Worm (Caenorhabditis elegans) whole organism, early embryonic: ENCODE results near the gene F57G9.7.
A peak's percentile ranks its signal among the peaks of the same experiment; 100 is the strongest.

ENCODE experiments used
- B0310.2 ChIP-seq: sonication (generic microtip); optimal IDR thresholded peaks from 2 replicates; lab custom pipeline; 2016; ENCODE audit warnings: mild to moderate bottlenecking, missing genetic modification characterization, missing compliant biosample characterization
- F13C5.2 ChIP-seq: sonication (generic microtip); optimal IDR thresholded peaks from 2 replicates; lab custom pipeline; 2017; ENCODE audit warnings: mild to moderate bottlenecking, missing genetic modification characterization, inconsistent platforms, missing compliant biosample characterization
- aly-1 ChIP-seq: sonication (generic microtip); optimal IDR thresholded peaks from 2 replicates; lab custom pipeline; 2016; ENCODE audit warnings: missing genetic modification characterization, missing compliant biosample characterization
- ama-1 ChIP-seq: fragments of 150-350 bp; optimal IDR thresholded peaks from 2 replicates; lab custom pipeline; 2014
- ceh-13 ChIP-seq: fragments of 200-800 bp; sonication (Bioruptor generic); optimal IDR thresholded peaks from 2 replicates; lab custom pipeline; 2018; ENCODE audit warnings: mild to moderate bottlenecking, missing genetic modification characterization, missing compliant biosample characterization
- ceh-36 ChIP-seq: sonication (generic microtip); optimal IDR thresholded peaks from 2 replicates; lab custom pipeline; 2016; ENCODE audit warnings: missing genetic modification characterization, inconsistent platforms, missing compliant biosample characterization
- ets-7 ChIP-seq: sonication (generic microtip); optimal IDR thresholded peaks from 2 replicates; lab custom pipeline; 2016; ENCODE audit warnings: missing genotype, missing genetic modification characterization, missing compliant biosample characterization
- flt-1 ChIP-seq: fragments of 200-800 bp; sonication (Bioruptor generic); IDR thresholded peaks from 2 replicates; pipeline ENCODE4 v1.3.6; 2022; ENCODE audit warnings: missing genetic modification characterization, missing compliant biosample characterization
- hmbx-1 ChIP-seq: sonication (generic microtip); optimal IDR thresholded peaks from 2 replicates; lab custom pipeline; 2016; ENCODE audit warnings: mild to moderate bottlenecking, missing genetic modification characterization, missing compliant biosample characterization
- hmg-4 ChIP-seq: fragments of 200-800 bp; sonication (Bioruptor generic); optimal IDR thresholded peaks from 2 replicates; lab custom pipeline; 2018; ENCODE audit warnings: mild to moderate bottlenecking, missing genetic modification characterization, missing compliant biosample characterization
- hnd-1 ChIP-seq: sonication (generic microtip); optimal IDR thresholded peaks from 2 replicates; lab custom pipeline; 2016; ENCODE audit warnings: missing genetic modification characterization, missing compliant biosample characterization
- pes-1 ChIP-seq: fragments of 200-800 bp; sonication (Bioruptor generic); IDR thresholded peaks from 2 replicates; pipeline ENCODE4 v1.3.6; 2022; ENCODE audit warnings: missing genetic modification reagents, missing genetic modification characterization, missing compliant biosample characterization
- scrt-1 ChIP-seq: fragments of 200-800 bp; sonication (Bioruptor generic); IDR thresholded peaks from 2 replicates; pipeline ENCODE4 v1.3.6; 2022; ENCODE audit warnings: missing genetic modification characterization, missing compliant biosample characterization
- sea-1 ChIP-seq: fragments of 200-800 bp; sonication (Bioruptor generic); conservative IDR thresholded peaks from 2 replicates; pipeline ENCODE4 v1.3.6; 2022; ENCODE audit warnings: missing genetic modification characterization, missing compliant biosample characterization
- tbx-11 ChIP-seq: fragments of 200-800 bp; sonication (Bioruptor generic); IDR thresholded peaks from 2 replicates; pipeline ENCODE4 v1.3.6; 2022; ENCODE audit warnings: missing genetic modification characterization, missing compliant biosample characterization
- tbx-37 ChIP-seq: fragments of 200-800 bp; sonication (Bioruptor generic); conservative IDR thresholded peaks from 2 replicates; pipeline ENCODE4 v1.3.6; 2022; ENCODE audit warnings: missing genetic modification reagents, missing genetic modification characterization, missing compliant biosample characterization
- tra-4 ChIP-seq: sonication (generic microtip); optimal IDR thresholded peaks from 2 replicates; lab custom pipeline; 2017; ENCODE audit warnings: missing genetic modification characterization, missing compliant biosample characterization

Gene F57G9.7

ce11 chrII:12373921-12374320 lies 23.6 kb downstream of the F57G9.7 start:
- no peak for TF ChIP-seq tbx-37 (GFP tag; lab: Robert Waterston, UW)
- no peak for TF ChIP-seq sea-1
- TF ChIP-seq ceh-13 (GFP tag; lab: Kevin White, UChicago): no peak
- TF ChIP-seq ets-7: no peak
- no peak for TF ChIP-seq hmg-4 (GFP tag; lab: Kevin White, UChicago)
- TF ChIP-seq ceh-36 (tag; lab: Kevin White, UChicago): no peak
- no peak for TF ChIP-seq hnd-1 (tag; lab: Kevin White, UChicago)
- TF ChIP-seq tbx-11 (GFP tag; lab: Robert Waterston, UW): no peak
- no peak for TF ChIP-seq aly-1
- no peak for TF ChIP-seq tra-4 (tag; lab: Kevin White, UChicago)
- no peak for TF ChIP-seq B0310.2 (tag; lab: Kevin White, UChicago)
- no peak for TF ChIP-seq F13C5.2 (tag; lab: Kevin White, UChicago)
- no peak for TF ChIP-seq scrt-1
- TF ChIP-seq pes-1 (GFP tag; lab: Robert Waterston, UW): no peak
- no peak for TF ChIP-seq ama-1 (lab: Kevin White, UChicago)

- no peak for TF ChIP-seq aly-1
- no peak for TF ChIP-seq pes-1 (GFP tag; lab: Robert Waterston, UW)
These were observed 28.4 kb downstream of the F57G9.7 start for ce11 chrII:12369202-12369601.

- no peak for TF ChIP-seq tbx-11 (GFP tag; lab: Robert Waterston, UW)
- peak; percentile 73 for TF ChIP-seq pes-1 (GFP tag; lab: Robert Waterston, UW)
- TF ChIP-seq flt-1: 0 out of 2 replicates have a peak, but pooled peaks have one; percentile 31
These were observed 35.3 kb downstream of the F57G9.7 start for ce11 chrII:12362262-12362661.

- TF ChIP-seq B0310.2 (tag; lab: Kevin White, UChicago) (no peak), hmg-4 (GFP tag; lab: Kevin White, UChicago) (no peak), hnd-1 (tag; lab: Kevin White, UChicago) (no peak), hmbx-1 (tag; lab: Kevin White, UChicago) (no peak), ceh-36 (tag; lab: Kevin White, UChicago) (no peak), tra-4 (tag; lab: Kevin White, UChicago) (no peak), pes-1 (GFP tag; lab: Robert Waterston, UW) (no peak), aly-1 (no peak), scrt-1 (no peak), tbx-37 (GFP tag; lab: Robert Waterston, UW) (no peak), flt-1 (no peak), tbx-11 (GFP tag; lab: Robert Waterston, UW) (no peak), ets-7 (no peak), ceh-13 (GFP tag; lab: Kevin White, UChicago) (no peak)
These were observed 43.7 kb downstream of the F57G9.7 start for ce11 chrII:12353816-12354215.

ce11 chrII:12353104-12353503 lies 44.5 kb downstream of the F57G9.7 start:
- no peak for TF ChIP-seq pes-1 (GFP tag; lab: Robert Waterston, UW)
- no peak for TF ChIP-seq ets-7
- TF ChIP-seq ceh-36 (tag; lab: Kevin White, UChicago): no peak
- TF ChIP-seq hnd-1 (tag; lab: Kevin White, UChicago): no peak
- no peak for TF ChIP-seq flt-1
- no peak for TF ChIP-seq ama-1 (lab: Kevin White, UChicago)
- TF ChIP-seq scrt-1: no peak
- no peak for TF ChIP-seq aly-1
- no peak for TF ChIP-seq B0310.2 (tag; lab: Kevin White, UChicago)
- no peak for TF ChIP-seq sea-1
- no peak for TF ChIP-seq tbx-11 (GFP tag; lab: Robert Waterston, UW)
- no peak for TF ChIP-seq tbx-37 (GFP tag; lab: Robert Waterston, UW)
- no peak for TF ChIP-seq ceh-13 (GFP tag; lab: Kevin White, UChicago)
- TF ChIP-seq F13C5.2 (tag; lab: Kevin White, UChicago): no peak
- TF ChIP-seq hmg-4 (GFP tag; lab: Kevin White, UChicago): no peak
- no peak for TF ChIP-seq hmbx-1 (tag; lab: Kevin White, UChicago)

DNA sequence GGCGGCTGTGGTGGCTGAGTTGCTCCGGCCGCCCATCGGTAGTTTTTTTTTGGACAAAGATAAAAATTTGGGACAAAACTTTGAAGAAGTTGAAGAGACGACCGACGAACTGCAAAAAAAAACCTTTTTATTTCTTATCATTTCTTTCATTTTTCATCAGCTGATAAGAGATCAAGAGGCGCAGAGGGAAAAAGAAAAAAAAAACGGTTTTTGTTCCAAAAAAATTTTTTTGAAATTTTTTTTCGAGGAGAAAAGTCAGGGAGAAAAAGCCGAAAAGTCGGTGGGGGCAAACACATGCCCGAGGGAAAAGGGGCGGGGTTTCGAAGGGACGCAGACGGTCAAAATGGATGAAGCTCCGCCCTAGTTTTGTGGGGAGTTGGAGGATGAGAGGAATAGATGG lies 45.4 kb downstream of the F57G9.7 start, which contains the start of gene ras-1:
TSS of gene ras-1 (minus strand) at position 129 of the 400 bp plus-strand sequence.
- TF ChIP-seq hmbx-1 (tag; lab: Kevin White, UChicago) (no peak), ceh-13 (GFP tag; lab: Kevin White, UChicago) (no peak), ceh-36 (tag; lab: Kevin White, UChicago) (no peak), tra-4 (tag; lab: Kevin White, UChicago) (no peak), pes-1 (GFP tag; lab: Robert Waterston, UW) (no peak), tbx-11 (GFP tag; lab: Robert Waterston, UW) (no peak), hmg-4 (GFP tag; lab: Kevin White, UChicago) (no peak), sea-1 (no peak), scrt-1 (no peak), hnd-1 (tag; lab: Kevin White, UChicago) (no peak), aly-1 (no peak), tbx-37 (GFP tag; lab: Robert Waterston, UW) (no peak), flt-1 (no peak), B0310.2 (tag; lab: Kevin White, UChicago) (no peak), ets-7 (no peak), F13C5.2 (tag; lab: Kevin White, UChicago) (no peak)

DNA sequence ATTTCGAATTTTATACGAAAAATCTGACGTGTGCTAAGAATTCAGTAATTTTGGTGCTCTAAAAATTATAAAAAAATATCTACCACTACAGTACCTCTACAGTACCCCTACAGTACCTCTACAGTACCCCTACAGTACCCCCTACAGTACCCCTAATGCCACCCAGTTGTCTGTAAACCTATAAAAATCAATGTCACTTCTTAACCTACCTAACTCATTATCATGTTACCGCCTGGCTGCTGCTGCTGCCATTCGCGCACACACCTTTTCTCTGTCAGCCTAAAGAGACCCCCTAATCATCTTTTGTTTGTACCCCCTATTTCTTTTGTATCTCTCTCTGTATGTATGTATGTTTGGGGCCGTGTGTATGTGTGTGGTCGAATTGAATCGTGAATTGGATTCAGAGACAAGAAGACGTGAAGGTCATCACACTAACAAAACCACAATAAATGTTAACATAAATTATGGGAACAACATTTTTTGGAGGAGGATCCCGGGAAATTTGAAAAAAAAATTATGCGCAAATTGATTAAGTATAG lies 46.8 kb downstream of the F57G9.7 start:
- no peak for TF ChIP-seq flt-1
- no peak for TF ChIP-seq hmbx-1 (tag; lab: Kevin White, UChicago)
- no peak for TF ChIP-seq tra-4 (tag; lab: Kevin White, UChicago)
- no peak for TF ChIP-seq ceh-13 (GFP tag; lab: Kevin White, UChicago)

DNA sequence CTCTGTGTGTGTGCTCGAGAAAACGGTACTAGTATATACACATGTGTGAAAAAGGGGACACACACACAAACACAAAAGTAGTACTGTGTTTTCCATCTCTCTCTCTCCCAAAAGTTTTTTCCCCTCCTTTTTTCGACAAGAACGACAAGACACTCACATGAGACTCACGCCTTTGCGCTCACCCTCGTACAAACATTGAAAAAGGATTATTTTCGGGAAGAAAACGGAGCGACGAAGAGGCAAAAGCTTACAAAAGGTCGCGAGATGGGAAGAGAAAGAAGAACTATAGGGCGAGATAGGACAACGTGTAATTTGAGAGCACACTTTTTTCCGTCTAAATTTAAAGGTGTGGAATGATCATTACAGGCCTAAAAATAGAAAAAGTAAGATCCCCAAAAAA lies 47.7 kb downstream of the F57G9.7 start:
- no peak for TF ChIP-seq B0310.2 (tag; lab: Kevin White, UChicago)
- TF ChIP-seq ceh-36 (tag; lab: Kevin White, UChicago): no peak
- no peak for TF ChIP-seq pes-1 (GFP tag; lab: Robert Waterston, UW)
- no peak for TF ChIP-seq ets-7
- no peak for TF ChIP-seq tra-4 (tag; lab: Kevin White, UChicago)
- no peak for TF ChIP-seq ama-1 (lab: Kevin White, UChicago)
- no peak for TF ChIP-seq hmg-4 (GFP tag; lab: Kevin White, UChicago)
- no peak for TF ChIP-seq sea-1
- TF ChIP-seq scrt-1: no peak
- TF ChIP-seq F13C5.2 (tag; lab: Kevin White, UChicago): no peak
- no peak for TF ChIP-seq hmbx-1 (tag; lab: Kevin White, UChicago)
- TF ChIP-seq tbx-37 (GFP tag; lab: Robert Waterston, UW): no peak
- no peak for TF ChIP-seq aly-1
- TF ChIP-seq flt-1: no peak
